Fruit fly (Drosophila melanogaster) whole organism, embryonic: ENCODE results near the gene dj-1beta.
A peak's percentile ranks its signal among the peaks of the same experiment; 100 is the strongest.

Experiments
- Adf1 ChIP-seq: fragments of 200-800 bp; sonication (Bioruptor generic); IDR thresholded peaks from 2 replicates; pipeline ENCODE4 v1.3.6; 2022; ENCODE audit warnings: missing biosample characterization, missing genetic modification characterization
- Bteb2 ChIP-seq: fragments of 200-800 bp; sonication (Bioruptor generic); optimal IDR thresholded peaks from 2 replicates; lab custom pipeline; 2016; ENCODE audit warnings: missing biosample characterization, missing genetic modification characterization
- CG10959 ChIP-seq: fragments of 200-800 bp; sonication (Bioruptor generic); IDR thresholded peaks from 2 replicates; pipeline ENCODE4 v1.3.6; 2022; ENCODE audit warnings: missing biosample characterization, missing genetic modification characterization
- CG12155 ChIP-seq: fragments of 200-800 bp; sonication (Bioruptor generic); optimal IDR thresholded peaks from 3 replicates; lab custom pipeline; 2016; ENCODE audit warnings: missing biosample characterization, missing genetic modification characterization
- CG15514 ChIP-seq: fragments of 200-800 bp; sonication (Bioruptor generic); optimal IDR thresholded peaks from 3 replicates; lab custom pipeline; 2017; ENCODE audit warnings: missing biosample characterization, missing genetic modification characterization, mild to moderate bottlenecking, moderate library complexity, missing genetic modification reagents
- CG15601 ChIP-seq: fragments of 200-800 bp; sonication (Bioruptor generic); optimal IDR thresholded peaks from 3 replicates; lab custom pipeline; 2019; ENCODE audit warnings: missing biosample characterization, mild to moderate bottlenecking, missing genetic modification characterization, moderate library complexity
- CG3065 ChIP-seq: fragments of 200-800 bp; sonication (Bioruptor generic); optimal IDR thresholded peaks from 2 replicates; lab custom pipeline; 2016; ENCODE audit warnings: missing biosample characterization, missing genetic modification characterization
- CG31224 ChIP-seq: fragments of 200-800 bp; sonication (Bioruptor generic); IDR thresholded peaks from 2 replicates; pipeline ENCODE4 v1.3.6; 2022; ENCODE audit warnings: missing biosample characterization, missing genetic modification characterization
- CG31365 ChIP-seq: fragments of 200-800 bp; sonication (Bioruptor generic); optimal IDR thresholded peaks from 2 replicates; lab custom pipeline; 2018; ENCODE audit warnings: missing biosample characterization, mild to moderate bottlenecking, missing genetic modification characterization
- CG4328 ChIP-seq: fragments of 200-800 bp; sonication (Bioruptor generic); optimal IDR thresholded peaks from 3 replicates; lab custom pipeline; 2017; ENCODE audit warnings: missing biosample characterization, missing genetic modification reagents, missing genetic modification characterization
- CG6689 ChIP-seq: fragments of 200-800 bp; sonication (Bioruptor generic); IDR thresholded peaks from 2 replicates; pipeline ENCODE4 v1.3.6; 2022; ENCODE audit warnings: missing biosample characterization, missing genetic modification characterization
- CG7987 ChIP-seq: fragments of 200-800 bp; sonication (Bioruptor generic); optimal IDR thresholded peaks from 2 replicates; lab custom pipeline; 2018; ENCODE audit warnings: missing biosample characterization, mild to moderate bottlenecking, missing genetic modification characterization, moderate library complexity
- CG9215 ChIP-seq: fragments of 200-800 bp; sonication (Bioruptor generic); IDR thresholded peaks from 2 replicates; pipeline ENCODE4 v1.3.6; 2022; ENCODE audit warnings: missing biosample characterization, missing genetic modification characterization
- CG9797 ChIP-seq: fragments of 200-800 bp; sonication (Bioruptor generic); optimal IDR thresholded peaks from 3 replicates; lab custom pipeline; 2018; ENCODE audit warnings: missing biosample characterization, mild to moderate bottlenecking, missing genetic modification characterization
- CkIIα-i1 ChIP-seq: fragments of 200-800 bp; sonication (Bioruptor generic); IDR thresholded peaks from 2 replicates; pipeline ENCODE4 v1.3.6; 2022; ENCODE audit warnings: missing biosample characterization, missing genetic modification characterization
- D ChIP-seq, 2 experiments: fragments of 200-800 bp in 1 of 2; fragments of >200 bp in 1 of 2; sonication (Bioruptor generic) in 1 of 2; optimal IDR thresholded peaks; 2 replicates in 1 of 2; 3 replicates in 1 of 2; lab custom pipeline; 2017; ENCODE audit warnings: mild to moderate bottlenecking in 1 of 2, missing biosample characterization in 1 of 2, missing genetic modification characterization in 1 of 2, missing genetic modification reagents in 1 of 2
- Dek ChIP-seq: fragments of 200-800 bp; sonication (Bioruptor generic); optimal IDR thresholded peaks from 3 replicates; lab custom pipeline; 2019; ENCODE audit warnings: missing biosample characterization, mild to moderate bottlenecking, missing genetic modification characterization, moderate library complexity
- Dll ChIP-seq: fragments of 200-800 bp; sonication (Bioruptor generic); IDR thresholded peaks from 4 replicates; pipeline ENCODE4 v1.3.6; 2022; ENCODE audit warnings: missing biosample characterization, missing genetic modification characterization; ENCODE audit not compliant: partially characterized antibody
- E2f1 ChIP-seq: fragments of 200-800 bp; sonication (Bioruptor generic); IDR thresholded peaks from 2 replicates; pipeline ENCODE4 v1.3.6; 2022; ENCODE audit warnings: missing biosample characterization, missing genetic modification characterization
- GATAe ChIP-seq: fragments of 200-800 bp; sonication (Bioruptor generic); conservative IDR thresholded peaks from 2 replicates; pipeline ENCODE4 v1.3.6; 2022; ENCODE audit warnings: missing biosample characterization, missing genetic modification characterization
- HHEX ChIP-seq: fragments of 200-800 bp; sonication (Bioruptor generic); optimal IDR thresholded peaks from 3 replicates; lab custom pipeline; 2017; ENCODE audit warnings: missing biosample characterization, mild to moderate bottlenecking, missing genetic modification characterization, missing genetic modification reagents
- HLH54F ChIP-seq: fragments of 200-800 bp; sonication (Bioruptor generic); optimal IDR thresholded peaks from 3 replicates; lab custom pipeline; 2016; ENCODE audit warnings: missing biosample characterization, missing genetic modification characterization
- Hey ChIP-seq: fragments of 200-800 bp; sonication (Bioruptor generic); optimal IDR thresholded peaks from 3 replicates; lab custom pipeline; 2018; ENCODE audit warnings: missing biosample characterization, mild to moderate bottlenecking, missing genetic modification characterization
- Hr78 ChIP-seq, 2 experiments: fragments of 200-800 bp in 1 of 2; fragments of >200 bp in 1 of 2; sonication (Bioruptor generic) in 1 of 2; optimal IDR thresholded peaks; 2 replicates each; lab custom pipeline; 2017 to 2019; ENCODE audit warnings: missing biosample characterization in 2 of 2, missing genetic modification characterization in 2 of 2, mild to moderate bottlenecking in 1 of 2, moderate library complexity in 1 of 2
- Nf-YB ChIP-seq: fragments of 200-800 bp; sonication (Bioruptor generic); optimal IDR thresholded peaks from 3 replicates; lab custom pipeline; 2019; ENCODE audit warnings: missing biosample characterization, mild to moderate bottlenecking, missing genetic modification characterization, moderate library complexity
- Ravus ChIP-seq: fragments of 200-800 bp; sonication (Bioruptor generic); IDR thresholded peaks from 2 replicates; pipeline ENCODE4 v1.3.6; 2022; ENCODE audit warnings: missing biosample characterization, missing genetic modification characterization
- Sin3A ChIP-seq: fragments of >200 bp; optimal IDR thresholded peaks from 2 replicates; lab custom pipeline; 2018
- Sry-β ChIP-seq: fragments of 200-800 bp; sonication (Bioruptor generic); optimal IDR thresholded peaks from 2 replicates; lab custom pipeline; 2018; ENCODE audit warnings: missing biosample characterization, mild to moderate bottlenecking, missing genetic modification characterization, moderate library complexity
- ac ChIP-seq: fragments of 200-800 bp; sonication (Bioruptor generic); optimal IDR thresholded peaks from 3 replicates; lab custom pipeline; 2017; ENCODE audit warnings: missing biosample characterization, mild to moderate bottlenecking, missing genetic modification characterization
- ap ChIP-seq: fragments of 200-800 bp; sonication (Bioruptor generic); IDR thresholded peaks from 2 replicates; pipeline ENCODE4 v1.3.6; 2022; ENCODE audit warnings: missing biosample characterization, missing genetic modification characterization
- croc ChIP-seq: fragments of 200-800 bp; sonication (Bioruptor generic); conservative IDR thresholded peaks from 3 replicates; pipeline ENCODE4 v1.3.6; 2022; ENCODE audit warnings: missing biosample characterization, missing genetic modification characterization
- crol ChIP-seq: fragments of 200-800 bp; sonication (Bioruptor generic); IDR thresholded peaks from 2 replicates; pipeline ENCODE4 v1.3.6; 2022; ENCODE audit warnings: missing biosample characterization, missing genetic modification characterization
- dmrt11E ChIP-seq: fragments of 200-800 bp; sonication (Bioruptor generic); optimal IDR thresholded peaks from 3 replicates; lab custom pipeline; 2018; ENCODE audit warnings: missing biosample characterization, mild to moderate bottlenecking, missing genetic modification characterization, moderate library complexity
- ems ChIP-seq: fragments of 200-800 bp; sonication (Bioruptor generic); optimal IDR thresholded peaks from 3 replicates; lab custom pipeline; 2016; ENCODE audit warnings: missing biosample characterization, missing genetic modification characterization
- esg ChIP-seq: fragments of 200-800 bp; sonication (Bioruptor generic); conservative IDR thresholded peaks from 2 replicates; pipeline ENCODE4 v1.3.6; 2022; ENCODE audit warnings: missing biosample characterization, missing genetic modification characterization
- gcm ChIP-seq: fragments of 200-800 bp; sonication (Bioruptor generic); optimal IDR thresholded peaks from 2 replicates; lab custom pipeline; 2019; ENCODE audit warnings: missing biosample characterization, mild to moderate bottlenecking, missing genetic modification characterization, moderate library complexity
- hb ChIP-seq: fragments of 200-800 bp; sonication (Bioruptor generic); IDR thresholded peaks from 3 replicates; pipeline ENCODE4 v1.3.6; 2022; ENCODE audit warnings: missing biosample characterization, missing genetic modification characterization; ENCODE audit not compliant: partially characterized antibody
- knrl ChIP-seq: fragments of 200-800 bp; sonication (Bioruptor generic); IDR thresholded peaks from 3 replicates; pipeline ENCODE4 v1.3.6; 2022; ENCODE audit warnings: missing biosample characterization, missing genetic modification characterization; ENCODE audit not compliant: partially characterized antibody
- lmd ChIP-seq: fragments of 200-800 bp; sonication (Bioruptor generic); IDR thresholded peaks from 2 replicates; pipeline ENCODE4 v1.3.6; 2022; ENCODE audit warnings: missing biosample characterization, missing genetic modification characterization
- lov ChIP-seq, 2 experiments: fragments of 200-800 bp in 1 of 2; fragments of >200 bp in 1 of 2; sonication (Bioruptor generic) in 1 of 2; IDR thresholded peaks in 1 of 2; optimal IDR thresholded peaks in 1 of 2; 2 replicates in 1 of 2; 3 replicates in 1 of 2; pipeline versions ENCODE4 v1.3.6 to Lab custom; 2017 to 2022; ENCODE audit warnings: missing biosample characterization in 1 of 2, missing genetic modification characterization in 1 of 2
- mirr ChIP-seq: fragments of 200-800 bp; sonication (Bioruptor generic); optimal IDR thresholded peaks from 3 replicates; lab custom pipeline; 2018; ENCODE audit warnings: missing biosample characterization, mild to moderate bottlenecking, missing genetic modification characterization
- nom ChIP-seq: fragments of 200-800 bp; sonication (Bioruptor generic); optimal IDR thresholded peaks from 2 replicates; lab custom pipeline; 2017; ENCODE audit warnings: missing biosample characterization, missing genetic modification characterization, mild to moderate bottlenecking, moderate library complexity, missing genetic modification reagents
- p53 ChIP-seq: fragments of 200-800 bp; sonication (Bioruptor generic); optimal IDR thresholded peaks from 2 replicates; lab custom pipeline; 2016; ENCODE audit warnings: missing biosample characterization, missing genetic modification characterization
- psq ChIP-seq: fragments of 200-800 bp; sonication (Bioruptor generic); optimal IDR thresholded peaks from 2 replicates; lab custom pipeline; 2017; ENCODE audit warnings: missing biosample characterization, missing genetic modification characterization
- sd ChIP-seq: fragments of 200-800 bp; sonication (Bioruptor generic); optimal IDR thresholded peaks from 3 replicates; lab custom pipeline; 2018; ENCODE audit warnings: missing biosample characterization, mild to moderate bottlenecking, missing genetic modification characterization, moderate library complexity
- sob ChIP-seq: fragments of 200-800 bp; sonication (Bioruptor generic); IDR thresholded peaks from 2 replicates; pipeline ENCODE4 v1.3.6; 2022; ENCODE audit warnings: missing biosample characterization, missing genetic modification characterization
- stwl ChIP-seq: fragments of 200-800 bp; sonication (Bioruptor generic); optimal IDR thresholded peaks from 3 replicates; lab custom pipeline; 2018; ENCODE audit warnings: missing biosample characterization, mild to moderate bottlenecking, missing genetic modification characterization, moderate library complexity
- tna ChIP-seq: fragments of 200-800 bp; sonication (Bioruptor generic); IDR thresholded peaks from 2 replicates; pipeline ENCODE4 v1.3.6; 2022; ENCODE audit warnings: missing biosample characterization, missing genetic modification characterization; ENCODE audit not compliant: partially characterized antibody
- usp ChIP-seq: fragments of >200 bp; optimal IDR thresholded peaks from 2 replicates; lab custom pipeline; 2017; ENCODE audit warnings: missing biosample characterization, missing genetic modification characterization

The dj-1beta gene

DNA sequence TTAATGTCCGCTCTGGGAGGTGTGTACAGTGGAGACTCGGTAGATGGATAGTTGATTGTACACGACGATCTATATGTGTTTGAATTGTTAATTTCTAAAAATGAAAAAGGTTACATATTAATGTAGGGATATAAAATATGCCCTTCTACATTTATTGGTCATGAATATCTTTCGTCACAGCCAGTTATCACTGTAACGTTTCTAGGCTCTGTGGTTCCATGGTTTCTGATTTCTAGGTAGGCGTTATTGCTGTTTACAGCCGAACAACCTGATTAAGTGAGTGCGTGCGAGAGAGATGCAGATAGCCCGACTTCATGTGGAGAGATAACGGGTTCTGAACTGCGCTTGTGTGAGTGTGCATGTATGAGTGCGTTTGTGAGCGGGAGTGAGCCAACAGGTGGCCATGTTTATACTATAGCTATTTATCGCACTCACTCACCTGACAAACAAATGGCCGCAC, 25.2 kb upstream of the dj-1beta start (continued):
- peak; percentile 78 for TF ChIP-seq Ravus (GFP tag; lab: Robert Waterston, UW)
- TF ChIP-seq CG9797 (GFP tag; lab: Kevin White, UChicago): peak; percentile 17
- peak; percentile 72 for TF ChIP-seq mirr (GFP tag; lab: Kevin White, UChicago)
- peak; percentile 93 for TF ChIP-seq Bteb2
- TF ChIP-seq lmd: peak; percentile 96
- peak; percentile 78 for TF ChIP-seq CG3065 (GFP tag; lab: Kevin White, UChicago)
- peak; percentile 91 for TF ChIP-seq CG9215 (GFP tag; lab: Robert Waterston, UW)
- no peak for TF ChIP-seq Sin3A
- peak; percentile 86 for TF ChIP-seq CG4328 (GFP tag; lab: Kevin White, UChicago)
- peak; percentile 62 for TF ChIP-seq Hey (tag; lab: Kevin White, UChicago)
- TF ChIP-seq CG7987 (GFP tag; lab: Kevin White, UChicago): peak; percentile 73
- peak; percentile 76 for TF ChIP-seq esg (GFP tag; lab: Robert Waterston, UW)
- peak; percentile 94 for TF ChIP-seq croc (GFP tag; lab: Robert Waterston, UW)
- TF ChIP-seq Dek (tag; lab: Kevin White, UChicago): peak; percentile 87
- peak; percentile 82 for TF ChIP-seq CG15514 (GFP tag; lab: Kevin White, UChicago)
- TF ChIP-seq usp: no peak
- no peak; the same call in 2 of the 3 replicates for TF ChIP-seq knrl (GFP tag; lab: Robert Waterston, UW)
- TF ChIP-seq CG31224 (GFP tag; lab: Robert Waterston, UW): peak; percentile 86
- TF ChIP-seq sd (tag; lab: Kevin White, UChicago): peak; percentile 49
- 0 out of 4 replicates have a peak, but pooled peaks have one; percentile 18 for TF ChIP-seq Dll (GFP tag; lab: Robert Waterston, UW)
- peak; percentile 94 for TF ChIP-seq HLH54F
- no peak for TF ChIP-seq hb (GFP tag; lab: Robert Waterston, UW)
- peak; percentile 96 for TF ChIP-seq CG6689 (GFP tag; lab: Robert Waterston, UW)
- peak; percentile 89 for TF ChIP-seq CG15601 (tag; lab: Kevin White, UChicago)
- TF ChIP-seq gcm (GFP tag; lab: Kevin White, UChicago): peak; percentile 89
- peak; percentile 55 for TF ChIP-seq ap (GFP tag; lab: Robert Waterston, UW)
- TF ChIP-seq ems: peak; percentile 90
- peak; percentile 89 for TF ChIP-seq HHEX (GFP tag; lab: Kevin White, UChicago)
- peak; percentile 70 for TF ChIP-seq CkIIα-i1
- peak; percentile 72 for TF ChIP-seq ac (GFP tag; lab: Kevin White, UChicago)
- TF ChIP-seq crol (GFP tag; lab: Robert Waterston, UW): peak; percentile 53
- peak; percentile 96 for TF ChIP-seq sob
- TF ChIP-seq D (optimal IDR thresholded peaks at IDR 0.05; lab: Kevin White, UChicago): peak; percentile 37
- TF ChIP-seq D (GFP tag; optimal IDR thresholded peaks at IDR 0.05; lab: Kevin White, UChicago): peak; percentile 91
- TF ChIP-seq E2f1: peak; percentile 96
- TF ChIP-seq dmrt11E: peak; percentile 97
- peak in 1 of 2 experiments; percentile 71 for TF ChIP-seq Hr78 (GFP tag; optimal IDR thresholded peaks at IDR 0.05; lab: Kevin White, UChicago)
- peak; percentile 92 for TF ChIP-seq CG12155
- TF ChIP-seq stwl (tag; lab: Kevin White, UChicago): no peak
- peak; percentile 46 for TF ChIP-seq Sry-β
- TF ChIP-seq p53: peak; percentile 63
- peak; percentile 95 for TF ChIP-seq Nf-YB (GFP tag; lab: Kevin White, UChicago)
- TF ChIP-seq psq (GFP tag; lab: Kevin White, UChicago): peak; percentile 81
- TF ChIP-seq lov (optimal IDR thresholded peaks at IDR 0.05; lab: Kevin White, UChicago): no peak
- peak; percentile 95 for TF ChIP-seq lov (GFP tag; IDR thresholded peaks at IDR 0.05; lab: Robert Waterston, UW)
- no peak for TF ChIP-seq tna (GFP tag; lab: Robert Waterston, UW)
- TF ChIP-seq Adf1 (GFP tag; lab: Robert Waterston, UW): peak; percentile 70
- TF ChIP-seq CG10959: peak; percentile 97
- peak; percentile 83 for TF ChIP-seq nom (GFP tag; lab: Kevin White, UChicago)
- TF ChIP-seq GATAe (GFP tag; lab: Robert Waterston, UW): peak; percentile 92
- peak; percentile 68 for TF ChIP-seq CG31365 (tag; lab: Kevin White, UChicago)
